Fruit fly (Drosophila melanogaster): ENCODE results near the gene CG33189.

Gene CG33189

dm6 chr3R:8807048-8807447 lies 26.5 kb upstream of the CG33189 start:
- TF ChIP-seq CG8159 (tag; optimal IDR thresholded peaks at IDR 0.05): no peak
- TF ChIP-seq CG10348 (GFP tag; IDR thresholded peaks at IDR 0.05): no peak

DNA sequence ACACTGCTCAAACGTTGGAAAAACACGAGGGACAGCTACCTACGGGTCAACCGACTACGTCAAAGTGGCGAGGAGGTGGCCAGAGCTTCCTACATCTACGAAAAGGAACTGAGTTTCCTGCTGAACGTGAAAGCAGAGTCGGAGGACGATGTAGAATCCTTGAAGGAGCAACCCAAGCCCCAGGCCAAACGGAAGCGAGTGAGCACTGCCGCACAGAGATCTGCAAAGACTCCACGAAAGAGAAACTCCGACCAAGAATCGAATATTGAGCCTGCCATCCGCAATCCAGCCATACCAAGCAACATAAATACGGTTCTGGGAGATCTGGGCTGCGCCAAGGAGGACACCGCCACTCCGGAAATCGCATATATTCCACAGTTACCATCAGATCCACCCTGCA lies 26.0 kb upstream of the CG33189 start:
- no peak for TF ChIP-seq CG4496 (GFP tag; IDR thresholded peaks at IDR 0.05)
- TF ChIP-seq CG9948 (tag; optimal IDR thresholded peaks at IDR 0.05): no peak
- no peak for TF ChIP-seq CG34367 (tag; optimal IDR thresholded peaks at IDR 0.05)
- no peak for TF ChIP-seq CG8159 (tag; optimal IDR thresholded peaks at IDR 0.05)
- TF ChIP-seq CG8301 (tag; optimal IDR thresholded peaks at IDR 0.05): no peak
- TF ChIP-seq Pif1A (GFP tag; optimal IDR thresholded peaks at IDR 0.05): no peak
- no peak for TF ChIP-seq CG13204 (GFP tag; optimal IDR thresholded peaks at IDR 0.05)
- no peak for TF ChIP-seq CG17806 (tag; optimal IDR thresholded peaks at IDR 0.05)
- TF ChIP-seq CG12605 (GFP tag; IDR thresholded peaks at IDR 0.05): no peak
- no peak for TF ChIP-seq CG15710 (tag; optimal IDR thresholded peaks at IDR 0.05)
- no peak for TF ChIP-seq Snoo (tag; optimal IDR thresholded peaks at IDR 0.05)
- no peak for TF ChIP-seq CG10348 (GFP tag; IDR thresholded peaks at IDR 0.05)
- TF ChIP-seq EcR (GFP tag; optimal IDR thresholded peaks at IDR 0.05): no peak
- TF ChIP-seq CG32121 (GFP tag; IDR thresholded peaks at IDR 0.05): no peak
- no peak for TF ChIP-seq D1 (tag; optimal IDR thresholded peaks at IDR 0.05)

- TF ChIP-seq gl (tag; optimal IDR thresholded peaks at IDR 0.05) (no peak), CG15710 (tag; optimal IDR thresholded peaks at IDR 0.05) (no peak), D1 (tag; optimal IDR thresholded peaks at IDR 0.05) (no peak), CG32121 (GFP tag; IDR thresholded peaks at IDR 0.05) (no peak), CG12605 (GFP tag; IDR thresholded peaks at IDR 0.05) (no peak), EcR (GFP tag; optimal IDR thresholded peaks at IDR 0.05) (no peak), CG9948 (tag; optimal IDR thresholded peaks at IDR 0.05) (no peak), fd96Ca (GFP tag; IDR thresholded peaks at IDR 0.05) (no peak), CG13204 (GFP tag; optimal IDR thresholded peaks at IDR 0.05) (no peak), rn (GFP tag; IDR thresholded peaks at IDR 0.05) (no peak), CG10348 (GFP tag; IDR thresholded peaks at IDR 0.05) (no peak), CG8159 (tag; optimal IDR thresholded peaks at IDR 0.05) (no peak), Pif1A (GFP tag; optimal IDR thresholded peaks at IDR 0.05) (no peak), Snoo (tag; optimal IDR thresholded peaks at IDR 0.05) (no peak), CG4496 (GFP tag; IDR thresholded peaks at IDR 0.05) (no peak), Pif1B (GFP tag; optimal IDR thresholded peaks at IDR 0.05) (no peak), Ets98B (GFP tag; IDR thresholded peaks at IDR 0.05) (no peak), CG17806 (tag; optimal IDR thresholded peaks at IDR 0.05) (no peak)
These were observed 25.5 kb upstream of the CG33189 start, which contains the start of gene hng2 for dm6 chr3R:8806104-8806503. Gene hng2, plus strand, starts transcription at chr3R:8806322.

dm6 chr3R:8805388-8805852 lies 24.8 kb upstream of the CG33189 start, which contains the start of gene CG9839:
Gene CG9839, minus strand, starts transcription at chr3R:8805802.
- TF ChIP-seq CG4496 (GFP tag; IDR thresholded peaks at IDR 0.05): no peak
- TF ChIP-seq Ets98B (GFP tag; IDR thresholded peaks at IDR 0.05): peak; percentile 16; the same call in 1 of the 2 replicates

dm6 chr3R:8801126-8801762 lies 20.7 kb upstream of the CG33189 start, which contains the start of the genes Pif1A, Pif1B and CCT7:
Gene Pif1A, minus strand, starts transcription at chr3R:8801176.
Gene Pif1B, minus strand, starts transcription at chr3R:8801176.
Gene CCT7, plus strand, starts transcription at chr3R:8801564.
- TF ChIP-seq CG4496 (GFP tag; IDR thresholded peaks at IDR 0.05) (no peak), Pif1A (GFP tag; optimal IDR thresholded peaks at IDR 0.05) (no peak), CG12605 (GFP tag; IDR thresholded peaks at IDR 0.05) (no peak), CG8301 (tag; optimal IDR thresholded peaks at IDR 0.05) (no peak), CG9948 (tag; optimal IDR thresholded peaks at IDR 0.05) (no peak), EcR (GFP tag; optimal IDR thresholded peaks at IDR 0.05) (no peak), fd96Ca (GFP tag; IDR thresholded peaks at IDR 0.05) (no peak), CG32121 (GFP tag; IDR thresholded peaks at IDR 0.05) (no peak)

dm6 chr3R:8799866-8800265 lies 19.3 kb upstream of the CG33189 start:
- TF ChIP-seq CG4496 (GFP tag; IDR thresholded peaks at IDR 0.05) (0 out of 3 replicates have a peak, but pooled peaks have one; percentile 25), CG14655 (GFP tag; optimal IDR thresholded peaks at IDR 0.05) (no peak), CG12605 (GFP tag; IDR thresholded peaks at IDR 0.05) (0 out of 2 replicates have a peak, but pooled peaks have one; percentile 22), EcR (GFP tag; optimal IDR thresholded peaks at IDR 0.05) (no peak), CG13204 (GFP tag; optimal IDR thresholded peaks at IDR 0.05) (no peak), Pif1A (GFP tag; optimal IDR thresholded peaks at IDR 0.05) (no peak)

dm6 chr3R:8798332-8798731 lies 17.7 kb upstream of the CG33189 start:
- no peak for TF ChIP-seq CG34367 (tag; optimal IDR thresholded peaks at IDR 0.05)
- no peak for TF ChIP-seq CG10348 (GFP tag; IDR thresholded peaks at IDR 0.05)
- TF ChIP-seq D1 (tag; optimal IDR thresholded peaks at IDR 0.05): no peak
- TF ChIP-seq CG13204 (GFP tag; optimal IDR thresholded peaks at IDR 0.05): no peak

Measured in whole organism, pupa.